Fruit fly (Drosophila melanogaster) whole organism, prepupa: ENCODE results near the gene sol.

Source experiments
- CG10631 ChIP-seq: fragments of 200-800 bp; sonication (Bioruptor generic); optimal IDR thresholded peaks from 2 replicates; lab custom pipeline; 2016; ENCODE audit warnings: missing biosample characterization, missing genetic modification characterization
- CG10669 ChIP-seq: fragments of 200-800 bp; sonication (Bioruptor generic); optimal IDR thresholded peaks from 3 replicates; lab custom pipeline; 2018; ENCODE audit warnings: missing biosample characterization, mild to moderate bottlenecking, missing genetic modification characterization, moderate library complexity
- CG11294 ChIP-seq: fragments of 200-800 bp; sonication (Bioruptor generic); IDR thresholded peaks from 2 replicates; pipeline ENCODE4 v1.3.6; 2022; ENCODE audit warnings: missing biosample characterization, missing genetic modification characterization
- CG11902 ChIP-seq: fragments of 200-800 bp; sonication (Bioruptor generic); optimal IDR thresholded peaks from 3 replicates; lab custom pipeline; 2016; ENCODE audit warnings: missing biosample characterization, missing genetic modification characterization
- CG15336 ChIP-seq: fragments of 200-800 bp; sonication (Bioruptor generic); IDR thresholded peaks from 2 replicates; pipeline ENCODE4 v1.3.6; 2022; ENCODE audit warnings: missing biosample characterization, missing genetic modification characterization
- CG16779 ChIP-seq: fragments of 200-800 bp; sonication (Bioruptor generic); optimal IDR thresholded peaks from 3 replicates; lab custom pipeline; 2017; ENCODE audit warnings: missing biosample characterization, mild to moderate bottlenecking, missing genetic modification characterization
- CG3032 ChIP-seq: fragments of 200-800 bp; optimal IDR thresholded peaks from 2 replicates; lab custom pipeline; 2019; ENCODE audit warnings: missing biosample characterization, mild to moderate bottlenecking, missing genetic modification characterization, moderate library complexity
- CG31627 ChIP-seq: fragments of 200-800 bp; sonication (Bioruptor generic); optimal IDR thresholded peaks from 3 replicates; lab custom pipeline; 2016; ENCODE audit warnings: missing biosample characterization, missing genetic modification characterization
- CG32006 ChIP-seq: fragments of 200-800 bp; sonication (Bioruptor generic); optimal IDR thresholded peaks from 3 replicates; lab custom pipeline; 2017; ENCODE audit warnings: missing biosample characterization, mild to moderate bottlenecking, missing genetic modification characterization
- CG34406 ChIP-seq: fragments of 200-800 bp; sonication (Bioruptor generic); optimal IDR thresholded peaks from 3 replicates; lab custom pipeline; 2016; ENCODE audit warnings: missing biosample characterization, missing genetic modification characterization
- CG3919 ChIP-seq: fragments of 200-800 bp; sonication (Bioruptor generic); optimal IDR thresholded peaks from 3 replicates; lab custom pipeline; 2016; ENCODE audit warnings: missing biosample characterization, missing genetic modification characterization
- CG6163 ChIP-seq: fragments of 200-800 bp; sonication (Bioruptor generic); IDR thresholded peaks from 3 replicates; pipeline ENCODE4 v1.3.6; 2022; ENCODE audit warnings: missing biosample characterization, missing genetic modification characterization
- CG6276 ChIP-seq: fragments of 200-800 bp; sonication (Bioruptor generic); optimal IDR thresholded peaks from 2 replicates; lab custom pipeline; 2017; ENCODE audit warnings: missing biosample characterization, mild to moderate bottlenecking, missing genetic modification characterization
- CG6792 ChIP-seq: fragments of 200-800 bp; sonication (Bioruptor generic); optimal IDR thresholded peaks from 3 replicates; lab custom pipeline; 2016; ENCODE audit warnings: missing biosample characterization, missing genetic modification characterization
- CG6808 ChIP-seq: fragments of 200-800 bp; sonication (Bioruptor generic); optimal IDR thresholded peaks from 3 replicates; lab custom pipeline; 2017; ENCODE audit warnings: missing biosample characterization, missing genetic modification characterization, mild to moderate bottlenecking, moderate library complexity, missing genetic modification reagents
- CG6854 ChIP-seq: fragments of 200-800 bp; sonication (Bioruptor generic); optimal IDR thresholded peaks from 2 replicates; lab custom pipeline; 2017; ENCODE audit warnings: missing biosample characterization, mild to moderate bottlenecking, missing genetic modification characterization
- CG7368 ChIP-seq: fragments of 200-800 bp; sonication (Bioruptor generic); optimal IDR thresholded peaks from 3 replicates; lab custom pipeline; 2016; ENCODE audit warnings: missing biosample characterization, missing genetic modification characterization
- CG8119 ChIP-seq: fragments of 200-800 bp; sonication (Bioruptor generic); IDR thresholded peaks from 3 replicates; pipeline ENCODE4 v1.3.6; 2022; ENCODE audit warnings: missing biosample characterization, missing genetic modification characterization
- CG8319 ChIP-seq: fragments of 200-800 bp; sonication (Bioruptor generic); optimal IDR thresholded peaks from 3 replicates; lab custom pipeline; 2016; ENCODE audit warnings: missing biosample characterization, missing genetic modification characterization
- CG8632 ChIP-seq: fragments of 200-800 bp; sonication (Bioruptor generic); optimal IDR thresholded peaks from 3 replicates; lab custom pipeline; 2016; ENCODE audit warnings: missing biosample characterization, missing genetic modification characterization
- CG9139 ChIP-seq: fragments of 200-800 bp; sonication (Bioruptor generic); optimal IDR thresholded peaks from 3 replicates; lab custom pipeline; 2017; ENCODE audit warnings: missing biosample characterization, mild to moderate bottlenecking, missing genetic modification characterization
- Eip75B ChIP-seq: fragments of 200-800 bp; sonication (Bioruptor generic); optimal IDR thresholded peaks from 3 replicates; lab custom pipeline; 2016; ENCODE audit warnings: missing biosample characterization, missing genetic modification characterization
- Ets96B ChIP-seq: fragments of 200-800 bp; optimal IDR thresholded peaks from 2 replicates; lab custom pipeline; 2019; ENCODE audit warnings: missing biosample characterization, mild to moderate bottlenecking, missing genetic modification characterization, moderate library complexity
- Gug ChIP-seq: fragments of 200-800 bp; sonication (Bioruptor generic); IDR thresholded peaks from 2 replicates; pipeline ENCODE4 v1.3.6; 2022; ENCODE audit warnings: missing biosample characterization, missing genetic modification characterization
- Hr38 ChIP-seq: sonication (Bioruptor generic); optimal IDR thresholded peaks from 2 replicates; lab custom pipeline; 2016; ENCODE audit warnings: missing biosample characterization, missing genetic modification characterization
- Hr39 ChIP-seq: fragments of 200-800 bp; sonication (Bioruptor generic); optimal IDR thresholded peaks from 2 replicates; lab custom pipeline; 2016; ENCODE audit warnings: missing biosample characterization, missing genetic modification characterization
- OdsH ChIP-seq: fragments of 200-800 bp; sonication (Bioruptor generic); optimal IDR thresholded peaks from 3 replicates; lab custom pipeline; 2016; ENCODE audit warnings: missing biosample characterization, missing genetic modification characterization
- Sox15 ChIP-seq: fragments of 200-800 bp; sonication (Bioruptor generic); optimal IDR thresholded peaks from 3 replicates; lab custom pipeline; 2016; ENCODE audit warnings: missing biosample characterization, missing genetic modification characterization
- acj6 ChIP-seq: fragments of 200-800 bp; sonication (Bioruptor generic); optimal IDR thresholded peaks from 3 replicates; lab custom pipeline; 2016; ENCODE audit warnings: missing biosample characterization, missing genetic modification characterization
- cyc ChIP-seq: fragments of 200-800 bp; sonication (Bioruptor generic); optimal IDR thresholded peaks from 3 replicates; lab custom pipeline; 2016; ENCODE audit warnings: missing biosample characterization, missing genetic modification characterization
- dac ChIP-seq: fragments of 200-800 bp; sonication (Bioruptor generic); optimal IDR thresholded peaks from 2 replicates; lab custom pipeline; 2017; ENCODE audit warnings: missing biosample characterization, mild to moderate bottlenecking, missing genetic modification characterization
- eg ChIP-seq: fragments of 200-800 bp; sonication (Bioruptor generic); IDR thresholded peaks from 3 replicates; pipeline ENCODE4 v1.3.6; 2022; ENCODE audit warnings: missing biosample characterization, missing genetic modification characterization
- esn ChIP-seq: fragments of 200-800 bp; sonication (Bioruptor generic); optimal IDR thresholded peaks from 2 replicates; lab custom pipeline; 2016; ENCODE audit warnings: missing biosample characterization, mild to moderate bottlenecking, missing genetic modification characterization, moderate library complexity
- fd59A ChIP-seq: fragments of 200-800 bp; sonication (Bioruptor generic); optimal IDR thresholded peaks from 2 replicates; lab custom pipeline; 2017; ENCODE audit warnings: missing biosample characterization, mild to moderate bottlenecking, missing genetic modification characterization, missing genetic modification reagents
- fd85E ChIP-seq: fragments of 200-800 bp; sonication (Bioruptor generic); optimal IDR thresholded peaks from 3 replicates; lab custom pipeline; 2016; ENCODE audit warnings: missing biosample characterization, missing genetic modification characterization
- fkh ChIP-seq: fragments of 200-800 bp; sonication (Bioruptor generic); optimal IDR thresholded peaks from 3 replicates; lab custom pipeline; 2017; ENCODE audit warnings: missing biosample characterization, mild to moderate bottlenecking, missing genetic modification characterization, moderate library complexity
- lz ChIP-seq: fragments of 200-800 bp; sonication (Bioruptor generic); optimal IDR thresholded peaks from 3 replicates; lab custom pipeline; 2016; ENCODE audit warnings: missing biosample characterization, missing genetic modification characterization
- net ChIP-seq: fragments of 200-800 bp; sonication (Bioruptor generic); optimal IDR thresholded peaks from 3 replicates; lab custom pipeline; 2016; ENCODE audit warnings: missing biosample characterization, missing genetic modification characterization
- pdm3 ChIP-seq: fragments of 200-800 bp; sonication (Bioruptor generic); optimal IDR thresholded peaks from 3 replicates; lab custom pipeline; 2016; ENCODE audit warnings: missing biosample characterization, missing genetic modification characterization
- salr ChIP-seq, 2 experiments: fragments of 200-800 bp; sonication (Bioruptor generic); optimal IDR thresholded peaks; 3 replicates each; lab custom pipeline; 2016 to 2018; ENCODE audit warnings: missing biosample characterization in 2 of 2, missing genetic modification characterization in 2 of 2, mild to moderate bottlenecking in 1 of 2
- spab ChIP-seq: fragments of 200-800 bp; sonication (Bioruptor generic); optimal IDR thresholded peaks from 2 replicates; lab custom pipeline; 2017; ENCODE audit warnings: missing biosample characterization, mild to moderate bottlenecking, missing genetic modification characterization, missing genetic modification reagents
- ss ChIP-seq, 2 experiments: fragments of 200-800 bp; sonication (Bioruptor generic); optimal IDR thresholded peaks; 2 replicates in 1 of 2; 3 replicates in 1 of 2; lab custom pipeline; 2017 to 2018; ENCODE audit warnings: mild to moderate bottlenecking in 2 of 2, missing biosample characterization in 2 of 2, missing genetic modification characterization in 2 of 2, moderate library complexity in 1 of 2
- svp ChIP-seq: fragments of 200-800 bp; sonication (Bioruptor generic); peaks from one replicate; lab custom pipeline; 2016; ENCODE audit warnings: missing biosample characterization, missing genetic modification characterization
- topi ChIP-seq: fragments of 200-800 bp; sonication (Bioruptor generic); optimal IDR thresholded peaks from 3 replicates; lab custom pipeline; 2016; ENCODE audit warnings: missing biosample characterization, missing genetic modification characterization

sol gene

dm6 chrX:21319202-21319772 is 30.8 kb upstream of the sol start, which contains the start of the genes SLIRP1 and anox (continued):
- TF ChIP-seq CG3919 (GFP tag; lab: Kevin White, UChicago) (peak; percentile 81), salr (GFP tag; optimal IDR thresholded peaks at IDR 0.05; lab: Kevin White, UChicago) (peak; percentile 64 to 81), dac (GFP tag; lab: Kevin White, UChicago) (peak; percentile 59), CG15336 (GFP tag; lab: Robert Waterston, UW) (peak; percentile 86), Ets96B (tag; lab: Kevin White, UChicago) (peak; percentile 92), net (GFP tag; lab: Kevin White, UChicago) (peak; percentile 81), svp (GFP tag; lab: Kevin White, UChicago) (peak; percentile 92), topi (GFP tag; lab: Kevin White, UChicago) (peak; percentile 90), lz (GFP tag; lab: Kevin White, UChicago) (peak; percentile 91), CG31627 (GFP tag; lab: Kevin White, UChicago) (peak; percentile 86), CG11294 (GFP tag; lab: Robert Waterston, UW) (peak; percentile 55; the same call in 1 of the 2 replicates), CG6792 (GFP tag; lab: Kevin White, UChicago) (peak; percentile 86), CG10669 (GFP tag; lab: Kevin White, UChicago) (peak; percentile 92), fkh (GFP tag; lab: Kevin White, UChicago) (peak; percentile 31), CG6808 (GFP tag; lab: Kevin White, UChicago) (peak; percentile 86), CG8119 (GFP tag; lab: Robert Waterston, UW) (peak; percentile 87), eg (GFP tag; lab: Robert Waterston, UW) (peak; percentile 80), ss (GFP tag; optimal IDR thresholded peaks at IDR 0.05; lab: Kevin White, UChicago) (peak; percentile 82 to 86), Hr38 (no peak), CG11902 (GFP tag; lab: Kevin White, UChicago) (peak; percentile 77), CG16779 (tag; lab: Kevin White, UChicago) (peak; percentile 79), CG8319 (GFP tag; lab: Kevin White, UChicago) (peak; percentile 65), CG34406 (GFP tag; lab: Kevin White, UChicago) (peak; percentile 84), CG3032 (peak; percentile 90), spab (peak; percentile 81), Hr39 (GFP tag; lab: Kevin White, UChicago) (peak; percentile 82), CG6163 (GFP tag; lab: Robert Waterston, UW) (peak; percentile 64; the same call in 1 of the 3 replicates)

- TF ChIP-seq eg (GFP tag; lab: Robert Waterston, UW) (0 out of 3 replicates have a peak, but pooled peaks have one; percentile 22), CG32006 (GFP tag; lab: Kevin White, UChicago) (no peak), CG6163 (GFP tag; lab: Robert Waterston, UW) (no peak), ss (GFP tag; optimal IDR thresholded peaks at IDR 0.05; lab: Kevin White, UChicago) (peak in 1 of 2 experiments; percentile 39), fd59A (no peak), CG6792 (GFP tag; lab: Kevin White, UChicago) (no peak), CG8319 (GFP tag; lab: Kevin White, UChicago) (no peak), OdsH (GFP tag; lab: Kevin White, UChicago) (no peak), Gug (GFP tag; lab: Robert Waterston, UW) (no peak), Ets96B (tag; lab: Kevin White, UChicago) (peak; percentile 28), svp (GFP tag; lab: Kevin White, UChicago) (peak; percentile 79), cyc (GFP tag; lab: Kevin White, UChicago) (peak; percentile 36), CG8119 (GFP tag; lab: Robert Waterston, UW) (no peak), CG7368 (peak; percentile 1), Sox15 (GFP tag; lab: Kevin White, UChicago) (no peak), CG34406 (GFP tag; lab: Kevin White, UChicago) (no peak), CG10631 (GFP tag; lab: Kevin White, UChicago) (no peak), CG9139 (GFP tag; lab: Kevin White, UChicago) (no peak), CG15336 (GFP tag; lab: Robert Waterston, UW) (peak; percentile 18; the same call in 1 of the 2 replicates), CG6854 (GFP tag; lab: Kevin White, UChicago) (no peak), fd85E (GFP tag; lab: Kevin White, UChicago) (no peak), topi (GFP tag; lab: Kevin White, UChicago) (peak; percentile 49), CG6808 (GFP tag; lab: Kevin White, UChicago) (no peak), CG16779 (tag; lab: Kevin White, UChicago) (no peak), CG3919 (GFP tag; lab: Kevin White, UChicago) (peak; percentile 26), CG31627 (GFP tag; lab: Kevin White, UChicago) (no peak), CG6276 (peak; percentile 44), pdm3 (no peak), CG11902 (GFP tag; lab: Kevin White, UChicago) (peak; percentile 22), Eip75B (GFP tag; lab: Kevin White, UChicago) (peak; percentile 33), net (GFP tag; lab: Kevin White, UChicago) (no peak), esn (GFP tag; lab: Kevin White, UChicago) (no peak), CG8632 (GFP tag; lab: Kevin White, UChicago) (no peak), dac (GFP tag; lab: Kevin White, UChicago) (no peak), Hr39 (GFP tag; lab: Kevin White, UChicago) (no peak), Hr38 (no peak), acj6 (GFP tag; lab: Kevin White, UChicago) (no peak)
Observed at dm6 chrX:21322289-21322981, 27.6 kb upstream of the sol start.
